Worm (Caenorhabditis elegans) whole organism, L1 larva: ENCODE data around the gene F29G9.1.

Experiments used
- C34B4.2 ChIP-seq: sonication (generic microtip); optimal IDR thresholded peaks from 2 replicates; lab custom pipeline; 2017; ENCODE audit warnings: mild to moderate bottlenecking, missing genetic modification characterization, missing compliant biosample characterization
- F16B12.6 ChIP-seq: fragments of 150-350 bp; optimal IDR thresholded peaks from 2 replicates; lab custom pipeline; 2014; ENCODE audit warnings: missing biosample characterization, missing genetic modification characterization
- aha-1 ChIP-seq: fragments of 150-350 bp; optimal IDR thresholded peaks from 2 replicates; lab custom pipeline; 2014; ENCODE audit warnings: missing biosample characterization, missing genetic modification characterization
- aly-2 ChIP-seq: fragments of 150-350 bp; optimal IDR thresholded peaks from 2 replicates; lab custom pipeline; 2014; ENCODE audit warnings: missing biosample characterization, missing genetic modification characterization
- blmp-1 ChIP-seq: fragments of 150-350 bp; optimal IDR thresholded peaks from 2 replicates; lab custom pipeline; 2014; ENCODE audit warnings: missing biosample characterization, missing genetic modification characterization
- ceh-8 ChIP-seq: fragments of 200-800 bp; sonication (Bioruptor generic); optimal IDR thresholded peaks from 2 replicates; lab custom pipeline; 2018; ENCODE audit warnings: mild to moderate bottlenecking, missing genetic modification characterization, moderate library complexity, missing compliant biosample characterization
- ceh-82 ChIP-seq, 3 experiments: fragments of 150-350 bp in 1 of 3; sonication (generic microtip) in 2 of 3; optimal IDR thresholded peaks; 2 replicates each; lab custom pipeline; 2014 to 2017; ENCODE audit warnings: missing biosample characterization in 3 of 3, missing genetic modification characterization in 3 of 3
- ces-1 ChIP-seq: fragments of 150-350 bp; optimal IDR thresholded peaks from 2 replicates; lab custom pipeline; 2014; ENCODE audit warnings: missing biosample characterization, missing genetic modification reagents, missing genetic modification characterization
- dsc-1 ChIP-seq: sonication (generic microtip); optimal IDR thresholded peaks from 2 replicates; lab custom pipeline; 2016; ENCODE audit warnings: mild to moderate bottlenecking, missing genetic modification characterization, missing compliant biosample characterization
- efl-1 ChIP-seq, 4 experiments: fragments of 150-350 bp; optimal IDR thresholded peaks in 3 of 4; peaks in 1 of 4; 1 replicate in 1 of 4; 2 replicates in 3 of 4; lab custom pipeline; 2014; ENCODE audit warnings: missing biosample characterization in 2 of 4, missing genetic modification characterization in 2 of 4, missing genetic modification reagents in 2 of 4
- egl-13 ChIP-seq: sonication (generic microtip); optimal IDR thresholded peaks from 2 replicates; lab custom pipeline; 2016; ENCODE audit warnings: missing genotype, missing genetic modification reagents, missing genetic modification characterization, missing compliant biosample characterization
- elt-2 ChIP-seq: sonication (generic microtip); optimal IDR thresholded peaks from 2 replicates; lab custom pipeline; 2016; ENCODE audit warnings: missing genetic modification characterization, mild to moderate bottlenecking, inconsistent platforms, missing compliant biosample characterization, missing genetic modification reagents
- fkh-10 ChIP-seq: sonication (generic microtip); optimal IDR thresholded peaks from 2 replicates; lab custom pipeline; 2017; ENCODE audit warnings: missing biosample characterization, missing genetic modification reagents, missing genetic modification characterization
- fkh-4 ChIP-seq: sonication (generic microtip); optimal IDR thresholded peaks from 2 replicates; lab custom pipeline; 2016; ENCODE audit warnings: missing compliant biosample characterization, missing genetic modification characterization, borderline replicate concordance
- fkh-8 ChIP-seq: sonication (generic microtip); optimal IDR thresholded peaks from 2 replicates; lab custom pipeline; 2016; ENCODE audit warnings: mild to moderate bottlenecking, missing genetic modification characterization, missing compliant biosample characterization
- fos-1 ChIP-seq: fragments of 150-350 bp; optimal IDR thresholded peaks from 2 replicates; lab custom pipeline; 2014; ENCODE audit warnings: missing biosample characterization, missing genetic modification characterization
- hlh-17 ChIP-seq: fragments of 200-800 bp; sonication (Bioruptor generic); optimal IDR thresholded peaks from 2 replicates; lab custom pipeline; 2018; ENCODE audit warnings: missing genetic modification characterization, mild to moderate bottlenecking, missing compliant biosample characterization, moderate library complexity, borderline replicate concordance
- irx-1 ChIP-seq: sonication (generic microtip); optimal IDR thresholded peaks from 2 replicates; lab custom pipeline; 2016; ENCODE audit warnings: missing genetic modification characterization, missing compliant biosample characterization
- isw-1 ChIP-seq: fragments of 200-800 bp; sonication (Bioruptor generic); IDR thresholded peaks from 2 replicates; pipeline ENCODE4 v1.3.6; 2022; ENCODE audit warnings: missing genetic modification characterization, missing compliant biosample characterization
- jun-1 ChIP-seq: fragments of 150-350 bp; optimal IDR thresholded peaks from 2 replicates; lab custom pipeline; 2014; ENCODE audit warnings: missing biosample characterization, missing genetic modification reagents, missing genetic modification characterization
- lin-15B ChIP-seq: fragments of 150-350 bp; sonication (generic microtip); optimal IDR thresholded peaks from 3 replicates; lab custom pipeline; 2014; ENCODE audit warnings: missing biosample characterization, missing genetic modification characterization
- lin-39 ChIP-seq: fragments of 150-350 bp; optimal IDR thresholded peaks from 2 replicates; lab custom pipeline; 2014; ENCODE audit warnings: missing biosample characterization, missing genetic modification reagents, missing genetic modification characterization
- lsy-2 ChIP-seq, 2 experiments: fragments of 150-350 bp; optimal IDR thresholded peaks; 2 replicates each; lab custom pipeline; 2014; ENCODE audit warnings: missing biosample characterization in 2 of 2, missing genetic modification characterization in 2 of 2
- mdl-1 ChIP-seq, 2 experiments: fragments of 150-350 bp; optimal IDR thresholded peaks; 2 replicates each; lab custom pipeline; 2014 to 2017; ENCODE audit warnings: missing biosample characterization in 2 of 2, missing genetic modification characterization in 2 of 2, inconsistent platforms in 1 of 2
- nhr-237 ChIP-seq: fragments of 150-350 bp; optimal IDR thresholded peaks from 2 replicates; lab custom pipeline; 2014; ENCODE audit warnings: missing biosample characterization, missing genetic modification characterization
- nhr-28 ChIP-seq: fragments of 150-350 bp; optimal IDR thresholded peaks from 2 replicates; lab custom pipeline; 2014; ENCODE audit warnings: missing biosample characterization, missing genetic modification characterization
- nhr-47 ChIP-seq: sonication (generic microtip); optimal IDR thresholded peaks from 2 replicates; lab custom pipeline; 2016; ENCODE audit warnings: mild to moderate bottlenecking, missing genetic modification characterization, moderate library complexity, missing compliant biosample characterization
- nhr-71 ChIP-seq: sonication (generic microtip); optimal IDR thresholded peaks from 2 replicates; lab custom pipeline; 2016; ENCODE audit warnings: mild to moderate bottlenecking, missing genetic modification characterization, moderate library complexity, missing compliant biosample characterization
- nhr-76 ChIP-seq: sonication (generic microtip); optimal IDR thresholded peaks from 2 replicates; lab custom pipeline; 2017; ENCODE audit warnings: missing biosample characterization, missing genetic modification characterization
- nhr-85 ChIP-seq: sonication (generic microtip); peaks from one replicate; lab custom pipeline; 2016; ENCODE audit warnings: missing genetic modification characterization, inconsistent platforms, missing compliant biosample characterization
- pag-3 ChIP-seq: sonication (generic microtip); optimal IDR thresholded peaks from 2 replicates; lab custom pipeline; 2017; ENCODE audit warnings: missing genetic modification characterization, mild to moderate bottlenecking, missing compliant biosample characterization, antibody characterized with exemption, borderline replicate concordance; ENCODE audit not compliant: insufficient read depth
- pax-3 ChIP-seq: fragments of 200-800 bp; sonication (Bioruptor generic); optimal IDR thresholded peaks from 2 replicates; lab custom pipeline; 2018; ENCODE audit warnings: mild to moderate bottlenecking, missing genetic modification characterization, moderate library complexity, missing compliant biosample characterization
- pqm-1 ChIP-seq: sonication (generic microtip); optimal IDR thresholded peaks from 3 replicates; lab custom pipeline; 2017; ENCODE audit warnings: missing biosample characterization, missing genetic modification characterization
- sox-4 ChIP-seq: sonication (generic microtip); optimal IDR thresholded peaks from 2 replicates; lab custom pipeline; 2016; ENCODE audit warnings: missing genetic modification characterization, missing compliant biosample characterization
- sptf-1 ChIP-seq: fragments of 150-350 bp; optimal IDR thresholded peaks from 2 replicates; lab custom pipeline; 2014; ENCODE audit warnings: missing biosample characterization, missing genetic modification characterization
- sup-37 ChIP-seq: fragments of 200-800 bp; sonication (Bioruptor generic); optimal IDR thresholded peaks from 2 replicates; lab custom pipeline; 2018; ENCODE audit warnings: mild to moderate bottlenecking, missing genetic modification characterization, missing compliant biosample characterization
- swsn-7 ChIP-seq: sonication (generic microtip); optimal IDR thresholded peaks from 2 replicates; lab custom pipeline; 2016; ENCODE audit warnings: missing genetic modification characterization, missing compliant biosample characterization
- unc-130 ChIP-seq: fragments of 150-350 bp; optimal IDR thresholded peaks from 2 replicates; lab custom pipeline; 2017; ENCODE audit warnings: missing biosample characterization, missing genetic modification characterization, inconsistent platforms
- unc-30 ChIP-seq: sonication (generic microtip); optimal IDR thresholded peaks from 2 replicates; lab custom pipeline; 2017; ENCODE audit warnings: missing biosample characterization, missing genetic modification characterization
- unc-86 ChIP-seq: sonication (generic microtip); optimal IDR thresholded peaks from 2 replicates; lab custom pipeline; 2016; ENCODE audit warnings: missing genetic modification characterization, missing compliant biosample characterization
- unc-98 ChIP-seq: fragments of 200-800 bp; sonication (Bioruptor generic); IDR thresholded peaks from 2 replicates; pipeline ENCODE4 v1.3.6; 2022; ENCODE audit warnings: missing genetic modification characterization, missing compliant biosample characterization
- vab-15 ChIP-seq: sonication (generic microtip); optimal IDR thresholded peaks from 2 replicates; lab custom pipeline; 2017; ENCODE audit warnings: missing genotype, mild to moderate bottlenecking, missing genetic modification characterization, missing compliant biosample characterization
- zip-4 ChIP-seq: fragments of 200-800 bp; sonication (Bioruptor generic); optimal IDR thresholded peaks from 2 replicates; lab custom pipeline; 2018; ENCODE audit warnings: mild to moderate bottlenecking, missing genetic modification characterization, moderate library complexity, missing compliant biosample characterization
- ztf-11 ChIP-seq, 2 experiments: sonication (generic microtip); optimal IDR thresholded peaks; 2 replicates each; lab custom pipeline; 2016 to 2017; ENCODE audit warnings: missing genetic modification characterization in 2 of 2, missing biosample characterization in 1 of 2, missing compliant biosample characterization in 1 of 2

F29G9.1 gene

ce11 chrV:6010642-6011041 lies 28.3 kb upstream of the F29G9.1 start:
- TF ChIP-seq egl-13, result no peak
- no peak for TF ChIP-seq irx-1 (tag; lab: Kevin White, UChicago)
- TF ChIP-seq mdl-1 (tag; optimal IDR thresholded peaks at IDR 0.05; lab: Kevin White, UChicago), result no peak
- no peak for TF ChIP-seq ces-1
- no peak for TF ChIP-seq fos-1 (tag; lab: Kevin White, UChicago)
- no peak for TF ChIP-seq ceh-82 (tag; optimal IDR thresholded peaks at IDR 0.05; lab: Kevin White, UChicago)
- TF ChIP-seq unc-130 (tag; lab: Kevin White, UChicago), result no peak
- no peak for TF ChIP-seq nhr-28 (tag; lab: Kevin White, UChicago)
- TF ChIP-seq unc-30 (tag; lab: Kevin White, UChicago), result no peak
- no peak for TF ChIP-seq nhr-76 (tag; lab: Kevin White, UChicago)
- TF ChIP-seq elt-2, result no peak

ce11 chrV:6012401-6012800 lies 26.5 kb upstream of the F29G9.1 start:
- no peak for TF ChIP-seq mdl-1 (tag; optimal IDR thresholded peaks at IDR 0.05; lab: Kevin White, UChicago)
- TF ChIP-seq efl-1 (optimal IDR thresholded peaks at IDR 0.05; lab: Kevin White, UChicago), result no peak
- TF ChIP-seq efl-1 (GFP tag; optimal IDR thresholded peaks at IDR 0.05 in 1 of 2; lab: Kevin White, UChicago), result peak in 1 of 2 experiments; percentile 13
- TF ChIP-seq, all 84 proteins: peak for 1

ce11 chrV:6015546-6016089 lies 23.3 kb upstream of the F29G9.1 start:
- TF ChIP-seq fkh-10 (GFP tag; lab: Kevin White, UChicago) (no peak), efl-1 (optimal IDR thresholded peaks at IDR 0.05; lab: Kevin White, UChicago) (no peak), efl-1 (GFP tag; optimal IDR thresholded peaks at IDR 0.05 in 1 of 2; lab: Kevin White, UChicago) (peak in 1 of 2 experiments; percentile 60), isw-1 (GFP tag; lab: Robert Waterston, UW) (no peak), lsy-2 (tag; optimal IDR thresholded peaks at IDR 0.05; lab: Kevin White, UChicago) (no peak), dsc-1 (tag; lab: Kevin White, UChicago) (no peak), jun-1 (tag; lab: Kevin White, UChicago) (no peak), pag-3 (tag; lab: Kevin White, UChicago) (no peak)

- TF ChIP-seq aly-2 (tag; lab: Kevin White, UChicago) (no peak), nhr-85 (tag; lab: Kevin White, UChicago) (peak; percentile 56)
- TF ChIP-seq, all 84 proteins: peak for 1
Observed at ce11 chrV:6016097-6016496, 22.8 kb upstream of the F29G9.1 start.

ce11 chrV:6017630-6018029 lies 21.3 kb upstream of the F29G9.1 start, which contains the start of the genes rpt-2 and aps-1:
Gene rpt-2, minus strand, starts transcription at chrV:6017669.
Gene aps-1, plus strand, starts transcription at chrV:6017970.
- TF ChIP-seq aly-2 (tag; lab: Kevin White, UChicago) (peak; percentile 75), aha-1 (no peak), unc-86 (peak; percentile 79), sptf-1 (tag; lab: Kevin White, UChicago) (no peak), jun-1 (tag; lab: Kevin White, UChicago) (peak; percentile 57), sox-4 (tag; lab: Kevin White, UChicago) (peak; percentile 63), unc-30 (tag; lab: Kevin White, UChicago) (no peak), pqm-1 (tag; lab: Kevin White, UChicago) (no peak), fkh-8 (peak; percentile 84), F16B12.6 (tag; lab: Kevin White, UChicago) (peak; percentile 45), nhr-47 (tag; lab: Kevin White, UChicago) (peak; percentile 90), vab-15 (tag; lab: Kevin White, UChicago) (no peak), ztf-11 (tag; optimal IDR thresholded peaks at IDR 0.05; lab: Kevin White, UChicago) (peak in 1 of 2 experiments; percentile 69), unc-98 (GFP tag; lab: Robert Waterston, UW) (no peak), C34B4.2 (tag; lab: Kevin White, UChicago) (no peak), swsn-7 (tag; lab: Kevin White, UChicago) (peak; percentile 87), blmp-1 (peak; percentile 85), nhr-237 (tag; lab: Kevin White, UChicago) (peak; percentile 43), fkh-4 (tag; lab: Kevin White, UChicago) (no peak), ceh-8 (GFP tag; lab: Kevin White, UChicago) (peak; percentile 42), sup-37 (GFP tag; lab: Kevin White, UChicago) (no peak), lin-39 (peak; percentile 78), pax-3 (tag; lab: Kevin White, UChicago) (no peak), lin-15B (tag; lab: Kevin White, UChicago) (peak; percentile 96), nhr-71 (tag; lab: Kevin White, UChicago) (peak; percentile 92), zip-4 (GFP tag; lab: Kevin White, UChicago) (peak; percentile 33), hlh-17 (GFP tag; lab: Kevin White, UChicago) (no peak)
